Worm (Caenorhabditis elegans) whole organism, L4/young adult: ENCODE data around the gene flp-27.

Experiments used
- W03F9.2 ChIP-seq: fragments of 150-350 bp; optimal IDR thresholded peaks from 2 replicates; lab custom pipeline; 2014; ENCODE audit warnings: missing biosample characterization, missing genetic modification characterization
- dao-5 ChIP-seq: sonication (generic microtip); optimal IDR thresholded peaks from 2 replicates; lab custom pipeline; 2016; ENCODE audit warnings: missing genotype, missing genetic modification characterization, moderate library complexity, missing compliant biosample characterization

DNA sequence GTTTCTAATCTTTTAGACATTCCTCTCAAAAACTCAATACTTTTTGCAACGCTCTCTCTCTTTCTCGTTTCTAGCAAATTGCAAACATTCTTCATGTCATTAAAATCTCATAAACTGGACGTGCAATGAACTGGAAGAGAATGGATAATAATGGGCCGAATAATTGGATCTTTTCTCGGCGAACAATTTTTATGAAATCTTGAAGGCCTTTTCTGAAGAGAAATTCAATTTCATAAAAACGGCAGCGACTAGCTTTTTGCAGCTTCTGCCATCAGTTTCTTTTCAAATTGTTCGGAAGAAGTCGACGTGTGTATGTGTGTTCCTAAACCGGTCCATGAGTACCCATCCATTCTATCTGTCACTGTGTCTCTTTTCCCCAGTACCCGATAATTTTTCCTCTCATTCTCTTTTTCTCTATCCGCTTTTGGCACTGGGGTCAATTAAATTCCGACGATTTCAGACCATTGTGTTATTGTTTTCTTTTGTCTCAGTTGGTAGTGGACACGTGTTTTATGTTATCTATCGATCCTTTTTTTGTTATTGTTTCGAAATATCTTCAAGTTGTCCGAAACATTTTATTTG lies 21.9 kb downstream of the flp-27 start:
- no peak for TF ChIP-seq W03F9.2 (tag; lab: Kevin White, UChicago)
- TF ChIP-seq dao-5 = no peak
